Worm (Caenorhabditis elegans): ENCODE data around the gene F37H8.5.

DNA sequence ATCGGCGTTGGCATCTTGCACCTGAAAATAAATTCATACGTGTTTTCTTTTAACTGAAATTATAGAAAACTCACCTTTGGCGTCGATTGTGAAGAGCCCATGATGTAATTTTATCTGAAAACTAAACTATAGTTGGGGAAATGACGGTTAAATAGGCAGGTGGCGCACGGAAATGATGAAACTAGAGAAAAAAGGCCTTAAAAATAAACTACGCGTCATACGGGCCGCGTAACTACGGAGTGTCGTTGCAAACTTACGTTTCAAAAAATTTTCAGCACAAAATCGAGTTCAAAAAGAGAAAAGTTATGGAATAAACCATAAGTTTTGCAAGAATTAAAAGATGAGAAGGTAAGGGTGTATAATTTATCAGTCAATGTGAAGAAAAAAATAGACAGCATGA is 48.3 kb downstream of the F37H8.5 start, which contains the start of gene cchl-1:
- TF ChIP-seq med-1 (GFP tag; optimal IDR thresholded peaks at IDR 0.05; ENCODE audit: insufficient read depth) (no peak), ztf-23 (GFP tag; IDR thresholded peaks at IDR 0.05) (no peak), T22C8.4 (GFP tag; IDR thresholded peaks at IDR 0.05) (no peak), ref-1 (GFP tag; conservative IDR thresholded peaks at IDR 0.05) (no peak), flt-1 (GFP tag; IDR thresholded peaks at IDR 0.05) (no peak), ztf-29 (GFP tag; IDR thresholded peaks at IDR 0.05) (no peak), klf-2 (GFP tag; conservative IDR thresholded peaks at IDR 0.05) (no peak)

All from whole organism, midembryonic.